Worm (Caenorhabditis elegans): ENCODE measurements around the gene srj-27.

DNA sequence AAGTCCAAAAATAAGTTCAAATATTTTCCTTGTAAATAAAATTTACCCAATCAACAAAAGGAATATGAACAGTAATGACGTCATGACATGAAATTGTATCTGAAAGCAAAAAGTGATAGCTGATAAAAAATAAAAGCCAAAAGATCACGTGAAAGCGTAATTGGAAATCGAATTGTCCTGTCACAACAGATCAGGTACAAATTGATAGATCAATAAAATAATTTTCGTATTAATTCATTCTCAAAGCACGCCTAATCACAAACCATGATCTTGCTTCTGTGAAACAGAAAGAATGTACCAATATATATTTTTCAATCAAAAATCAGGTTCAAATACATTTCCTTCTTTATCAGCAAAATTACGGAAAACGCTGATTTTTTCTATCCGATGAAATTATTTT lies 7.8 kb downstream of the srj-27 start, which contains the start of gene flor-1:
- no peak for TF ChIP-seq tbx-2 (tag; optimal IDR thresholded peaks at IDR 0.05)
- no peak for TF ChIP-seq fkh-10 (GFP tag; optimal IDR thresholded peaks at IDR 0.05)
- TF ChIP-seq ceh-14 (tag; optimal IDR thresholded peaks at IDR 0.05), result no peak
- TF ChIP-seq unc-55 (GFP tag; optimal IDR thresholded peaks at IDR 0.05), result no peak
- no peak for TF ChIP-seq hlh-8 (tag; optimal IDR thresholded peaks at IDR 0.05)
- TF ChIP-seq ttx-3 (tag; optimal IDR thresholded peaks at IDR 0.05), result no peak
